Worm (Caenorhabditis elegans) whole organism, L4/young adult: Measurements from ENCODE around the gene F07C4.6.

ENCODE experiments used
- W03F9.2 ChIP-seq: fragments of 150-350 bp; optimal IDR thresholded peaks from 2 replicates; lab custom pipeline; 2014; ENCODE audit warnings: missing biosample characterization, missing genetic modification characterization
- dao-5 ChIP-seq: sonication (generic microtip); optimal IDR thresholded peaks from 2 replicates; lab custom pipeline; 2016; ENCODE audit warnings: missing genotype, missing genetic modification characterization, moderate library complexity, missing compliant biosample characterization

- no peak for TF ChIP-seq dao-5 (tag; lab: Kevin White, UChicago)
- TF ChIP-seq W03F9.2 (tag; lab: Kevin White, UChicago): no peak
Observed at ce11 chrV:7595132-7595531, 31.5 kb upstream of the F07C4.6 start.
